Fruit fly (Drosophila melanogaster): ENCODE measurements around the gene ZAP3.

ZAP3 gene

dm6 chrX:10104477-10104876 lies 22.2 kb upstream of the ZAP3 start (continued):
- TF ChIP-seq CG3919 (GFP tag; optimal IDR thresholded peaks at IDR 0.05) (peak; percentile 68), OdsH (GFP tag; optimal IDR thresholded peaks at IDR 0.05) (peak; percentile 68), Met (GFP tag; optimal IDR thresholded peaks at IDR 0.05) (peak; percentile 83), Eip78C (GFP tag) (peak; percentile 87), CG8319 (GFP tag; optimal IDR thresholded peaks at IDR 0.05) (peak; percentile 52), CG10631 (GFP tag; optimal IDR thresholded peaks at IDR 0.05) (peak; percentile 43), CG11762 (GFP tag; optimal IDR thresholded peaks at IDR 0.05; ENCODE audit: insufficient read depth) (peak; percentile 39), eg (GFP tag; IDR thresholded peaks at IDR 0.05) (peak; percentile 75), topi (GFP tag; optimal IDR thresholded peaks at IDR 0.05) (peak; percentile 82), dsx (GFP tag; optimal IDR thresholded peaks at IDR 0.05; ENCODE audit: poor library complexity, severe bottlenecking) (peak; percentile 39), CG3032 (tag; optimal IDR thresholded peaks at IDR 0.05) (peak; percentile 50), achi (GFP tag; optimal IDR thresholded peaks at IDR 0.05) (peak; percentile 49), Lpt (GFP tag; optimal IDR thresholded peaks at IDR 0.05) (no peak), Eip75B (GFP tag; optimal IDR thresholded peaks at IDR 0.05) (peak; percentile 52)

DNA sequence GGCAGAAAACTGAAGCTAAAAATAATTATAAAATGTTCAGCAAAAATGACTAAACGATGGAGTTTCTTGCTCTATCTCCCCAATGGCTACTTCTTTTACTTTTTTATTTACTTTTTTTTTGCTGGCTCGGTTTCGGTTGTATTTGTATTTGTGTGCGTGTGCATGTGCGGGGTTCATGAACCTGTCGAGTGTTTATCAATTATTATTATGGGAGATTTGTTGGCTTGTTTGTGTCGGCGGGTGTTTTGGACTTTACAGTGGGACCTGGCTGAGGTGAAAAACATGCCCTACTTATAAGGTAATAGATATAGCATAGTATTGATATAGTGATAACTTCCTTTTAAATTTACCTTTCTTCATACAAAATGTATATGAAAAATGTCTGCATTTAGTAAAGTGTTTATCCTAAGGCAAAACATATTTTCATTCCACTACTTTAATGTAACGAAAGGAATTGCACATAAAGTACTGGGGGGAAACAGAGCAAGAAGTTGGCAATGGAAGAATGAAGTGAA lies 21.3 kb upstream of the ZAP3 start:
- no peak for TF ChIP-seq Eip78C (GFP tag)
- TF ChIP-seq CG9139 (GFP tag; optimal IDR thresholded peaks at IDR 0.05), result no peak
- TF ChIP-seq Eip93F (GFP tag; optimal IDR thresholded peaks at IDR 0.05), result no peak
- TF ChIP-seq CG31627 (GFP tag; optimal IDR thresholded peaks at IDR 0.05), result peak; percentile 7
- TF ChIP-seq fd85E (GFP tag; optimal IDR thresholded peaks at IDR 0.05), result no peak
- no peak for TF ChIP-seq topi (GFP tag; optimal IDR thresholded peaks at IDR 0.05)
- TF ChIP-seq Smox (GFP tag; optimal IDR thresholded peaks at IDR 0.05), result peak; percentile 19
- TF ChIP-seq vri (GFP tag; optimal IDR thresholded peaks at IDR 0.05), result peak; percentile 39
- TF ChIP-seq dsx (GFP tag; optimal IDR thresholded peaks at IDR 0.05; ENCODE audit: poor library complexity, severe bottlenecking), result no peak
- no peak for TF ChIP-seq eg (GFP tag; IDR thresholded peaks at IDR 0.05)
- TF ChIP-seq Gug (GFP tag; IDR thresholded peaks at IDR 0.05), result no peak
- peak; percentile 33 for TF ChIP-seq Hr39 (GFP tag; optimal IDR thresholded peaks at IDR 0.05)
- no peak for TF ChIP-seq Hr38 (GFP tag; optimal IDR thresholded peaks at IDR 0.05)
- no peak for TF ChIP-seq Eip75B (GFP tag; optimal IDR thresholded peaks at IDR 0.05)
- TF ChIP-seq Ets96B (tag; optimal IDR thresholded peaks at IDR 0.05), result no peak
- TF ChIP-seq CG3032 (tag; optimal IDR thresholded peaks at IDR 0.05), result no peak
- no peak for TF ChIP-seq fkh (GFP tag; optimal IDR thresholded peaks at IDR 0.05)
- TF ChIP-seq spab (GFP tag; optimal IDR thresholded peaks at IDR 0.05), result no peak
- TF ChIP-seq lz (GFP tag; optimal IDR thresholded peaks at IDR 0.05), result peak; percentile 13
- no peak for TF ChIP-seq salr (GFP tag; optimal IDR thresholded peaks at IDR 0.05)
- no peak for TF ChIP-seq Blimp-1 (GFP tag; optimal IDR thresholded peaks at IDR 0.05)
- TF ChIP-seq Sox102F (GFP tag; optimal IDR thresholded peaks at IDR 0.05), result peak; percentile 25
- TF ChIP-seq CG6854 (GFP tag; optimal IDR thresholded peaks at IDR 0.05), result no peak
- TF ChIP-seq CG6808 (GFP tag; optimal IDR thresholded peaks at IDR 0.05), result no peak
- no peak for TF ChIP-seq OdsH (GFP tag; optimal IDR thresholded peaks at IDR 0.05)
- no peak for TF ChIP-seq CG11762 (GFP tag; optimal IDR thresholded peaks at IDR 0.05; ENCODE audit: insufficient read depth)
- no peak for TF ChIP-seq CG34406 (GFP tag; optimal IDR thresholded peaks at IDR 0.05)
- TF ChIP-seq ss (GFP tag; optimal IDR thresholded peaks at IDR 0.05), result no peak
- TF ChIP-seq acj6 (GFP tag; optimal IDR thresholded peaks at IDR 0.05), result no peak
- no peak for TF ChIP-seq CG6276 (GFP tag; optimal IDR thresholded peaks at IDR 0.05)
- no peak for TF ChIP-seq CG10669 (GFP tag; optimal IDR thresholded peaks at IDR 0.05)
- TF ChIP-seq CG8319 (GFP tag; optimal IDR thresholded peaks at IDR 0.05), result no peak
- peak; percentile 18 for TF ChIP-seq esn (GFP tag; optimal IDR thresholded peaks at IDR 0.05)
- no peak for TF ChIP-seq CG15336 (GFP tag; IDR thresholded peaks at IDR 0.05)
- no peak for TF ChIP-seq net (GFP tag; optimal IDR thresholded peaks at IDR 0.05)
- TF ChIP-seq CG3919 (GFP tag; optimal IDR thresholded peaks at IDR 0.05), result no peak
- TF ChIP-seq CG6792 (GFP tag; optimal IDR thresholded peaks at IDR 0.05), result no peak
- no peak for TF ChIP-seq CG11294 (GFP tag; IDR thresholded peaks at IDR 0.05)
- no peak for TF ChIP-seq cyc (GFP tag; optimal IDR thresholded peaks at IDR 0.05)
- no peak for TF ChIP-seq achi (GFP tag; optimal IDR thresholded peaks at IDR 0.05)
- no peak for TF ChIP-seq CG6163 (GFP tag; IDR thresholded peaks at IDR 0.05)
- TF ChIP-seq pdm3 (GFP tag; optimal IDR thresholded peaks at IDR 0.05), result peak; percentile 18
- no peak for TF ChIP-seq fd59A (GFP tag; optimal IDR thresholded peaks at IDR 0.05)
- no peak for TF ChIP-seq CG10631 (GFP tag; optimal IDR thresholded peaks at IDR 0.05)
- no peak for TF ChIP-seq CG4318 (GFP tag; optimal IDR thresholded peaks at IDR 0.05)
- peak; percentile 92 for TF ChIP-seq svp (GFP tag)

Measured in whole organism, prepupa.